Fruit fly (Drosophila melanogaster) whole organism, embryonic: ENCODE data around the gene org-1.
A peak's percentile ranks its signal among the peaks of the same experiment; 100 is the strongest.

Experiments
- Antp ChIP-seq: fragments of 200-800 bp; sonication (Bioruptor generic); optimal IDR thresholded peaks from 3 replicates; lab custom pipeline; 2016; ENCODE audit warnings: missing biosample characterization, missing genetic modification characterization
- Atf-2 ChIP-seq: fragments of 200-800 bp; sonication (Bioruptor generic); optimal IDR thresholded peaks from 2 replicates; lab custom pipeline; 2016; ENCODE audit warnings: missing biosample characterization, missing genetic modification characterization
- CG11247 ChIP-seq: fragments of 200-800 bp; sonication (Bioruptor generic); IDR thresholded peaks from 2 replicates; pipeline ENCODE4 v1.3.6; 2022; ENCODE audit warnings: missing biosample characterization, missing genetic modification characterization
- CG12391 ChIP-seq: fragments of 200-800 bp; sonication (Bioruptor generic); optimal IDR thresholded peaks from 3 replicates; lab custom pipeline; 2018; ENCODE audit warnings: missing biosample characterization, mild to moderate bottlenecking, missing genetic modification characterization, moderate library complexity
- CG13894 ChIP-seq: fragments of 200-800 bp; sonication (Bioruptor generic); optimal IDR thresholded peaks from 3 replicates; lab custom pipeline; 2018; ENCODE audit warnings: missing biosample characterization, mild to moderate bottlenecking, missing genetic modification characterization, moderate library complexity
- CG14050 ChIP-seq: fragments of 200-800 bp; sonication (Bioruptor generic); IDR thresholded peaks from 3 replicates; pipeline ENCODE4 v1.3.6; 2022; ENCODE audit warnings: missing biosample characterization, missing genetic modification characterization
- CG15696 ChIP-seq: fragments of 200-800 bp; sonication (Bioruptor generic); optimal IDR thresholded peaks from 2 replicates; lab custom pipeline; 2019; ENCODE audit warnings: missing biosample characterization, mild to moderate bottlenecking, missing genetic modification characterization, moderate library complexity
- CG17385 ChIP-seq: fragments of 200-800 bp; sonication (Bioruptor generic); optimal IDR thresholded peaks from 3 replicates; lab custom pipeline; 2018; ENCODE audit warnings: missing biosample characterization, mild to moderate bottlenecking, missing genetic modification characterization
- CG18599 ChIP-seq: fragments of 200-800 bp; sonication (Bioruptor generic); optimal IDR thresholded peaks from 3 replicates; lab custom pipeline; 2017; ENCODE audit warnings: missing biosample characterization, missing genetic modification characterization, mild to moderate bottlenecking, moderate library complexity, missing genetic modification reagents
- CG2116 ChIP-seq: fragments of 200-800 bp; sonication (Bioruptor generic); optimal IDR thresholded peaks from 3 replicates; lab custom pipeline; 2018; ENCODE audit warnings: missing biosample characterization, mild to moderate bottlenecking, missing genetic modification characterization
- CG2712 ChIP-seq: fragments of 200-800 bp; optimal IDR thresholded peaks from 3 replicates; lab custom pipeline; 2019; ENCODE audit warnings: missing biosample characterization, mild to moderate bottlenecking, missing genetic modification characterization, moderate library complexity
- CG30431 ChIP-seq: fragments of 200-800 bp; sonication (Bioruptor generic); optimal IDR thresholded peaks from 2 replicates; lab custom pipeline; 2017; ENCODE audit warnings: missing biosample characterization, missing genetic modification characterization
- CG3281 ChIP-seq: fragments of 200-800 bp; sonication (Bioruptor generic); optimal IDR thresholded peaks from 3 replicates; lab custom pipeline; 2017; ENCODE audit warnings: missing biosample characterization, mild to moderate bottlenecking, missing genetic modification characterization
- CG4424 ChIP-seq: fragments of 200-800 bp; sonication (Bioruptor generic); optimal IDR thresholded peaks from 3 replicates; lab custom pipeline; 2016; ENCODE audit warnings: missing biosample characterization, missing genetic modification characterization
- CG4707 ChIP-seq: fragments of 200-800 bp; sonication (Bioruptor generic); optimal IDR thresholded peaks from 2 replicates; lab custom pipeline; 2018; ENCODE audit warnings: missing biosample characterization, mild to moderate bottlenecking, missing genetic modification characterization, moderate library complexity
- CG6813 ChIP-seq: fragments of 200-800 bp; sonication (Bioruptor generic); optimal IDR thresholded peaks from 2 replicates; lab custom pipeline; 2017; ENCODE audit warnings: missing biosample characterization, missing genetic modification characterization, mild to moderate bottlenecking, moderate library complexity, missing genetic modification reagents
- CG7987 ChIP-seq: fragments of 200-800 bp; sonication (Bioruptor generic); optimal IDR thresholded peaks from 2 replicates; lab custom pipeline; 2018; ENCODE audit warnings: missing biosample characterization, mild to moderate bottlenecking, missing genetic modification characterization, moderate library complexity
- CG8388 ChIP-seq: fragments of 200-800 bp; sonication (Bioruptor generic); optimal IDR thresholded peaks from 2 replicates; lab custom pipeline; 2019; ENCODE audit warnings: missing biosample characterization, mild to moderate bottlenecking, missing genetic modification characterization, moderate library complexity
- CG8478 ChIP-seq: fragments of >200 bp; optimal IDR thresholded peaks from 2 replicates; lab custom pipeline; 2018
- CG8765 ChIP-seq: fragments of 200-800 bp; sonication (Bioruptor generic); IDR thresholded peaks from 2 replicates; pipeline ENCODE4 v1.3.6; 2022; ENCODE audit warnings: missing biosample characterization, missing genetic modification characterization
- CoRest ChIP-seq: fragments of 200-800 bp; sonication (Bioruptor generic); optimal IDR thresholded peaks from 3 replicates; lab custom pipeline; 2018; ENCODE audit warnings: missing biosample characterization, mild to moderate bottlenecking, missing genetic modification characterization, moderate library complexity
- CrebB ChIP-seq: fragments of 200-800 bp; sonication (Bioruptor generic); optimal IDR thresholded peaks from 3 replicates; lab custom pipeline; 2018; ENCODE audit warnings: missing biosample characterization, mild to moderate bottlenecking, missing genetic modification characterization
- Fer1 ChIP-seq: fragments of 200-800 bp; sonication (Bioruptor generic); optimal IDR thresholded peaks from 2 replicates; lab custom pipeline; 2017; ENCODE audit warnings: missing biosample characterization, mild to moderate bottlenecking, missing genetic modification characterization
- Hmr ChIP-seq: fragments of 200-800 bp; sonication (Bioruptor generic); optimal IDR thresholded peaks from 3 replicates; lab custom pipeline; 2017; ENCODE audit warnings: mild to moderate bottlenecking, missing biosample characterization, missing genetic modification reagents, missing genetic modification characterization
- Hr51 ChIP-seq, 2 experiments: fragments of 200-800 bp; sonication (Bioruptor generic); optimal IDR thresholded peaks; 2 replicates in 1 of 2; 3 replicates in 1 of 2; lab custom pipeline; 2016 to 2018; ENCODE audit warnings: missing biosample characterization in 2 of 2, missing genetic modification characterization in 2 of 2, mild to moderate bottlenecking in 1 of 2, moderate library complexity in 1 of 2
- Neu2 ChIP-seq: fragments of 200-800 bp; sonication (Bioruptor generic); optimal IDR thresholded peaks from 3 replicates; lab custom pipeline; 2016; ENCODE audit warnings: missing biosample characterization, missing genetic modification characterization, borderline replicate concordance
- Nf-YC ChIP-seq: fragments of 200-800 bp; optimal IDR thresholded peaks from 3 replicates; lab custom pipeline; 2019; ENCODE audit warnings: missing biosample characterization, mild to moderate bottlenecking, missing genetic modification characterization, moderate library complexity
- Side ChIP-seq: fragments of 200-800 bp; sonication (Bioruptor generic); optimal IDR thresholded peaks from 2 replicates; lab custom pipeline; 2016; ENCODE audit warnings: missing biosample characterization, missing genetic modification characterization
- amos ChIP-seq: fragments of 200-800 bp; sonication (Bioruptor generic); IDR thresholded peaks from 2 replicates; pipeline ENCODE4 v1.3.6; 2022; ENCODE audit warnings: missing biosample characterization, missing genetic modification characterization; ENCODE audit not compliant: partially characterized antibody
- ash1 ChIP-seq: fragments of 200-800 bp; sonication (Bioruptor generic); optimal IDR thresholded peaks from 2 replicates; lab custom pipeline; 2018; ENCODE audit warnings: missing biosample characterization, mild to moderate bottlenecking, missing genetic modification characterization
- ato ChIP-seq: fragments of 200-800 bp; sonication (Bioruptor generic); IDR thresholded peaks from 2 replicates; pipeline ENCODE4 v1.3.6; 2022; ENCODE audit warnings: missing biosample characterization, missing genetic modification characterization; ENCODE audit not compliant: partially characterized antibody
- croc ChIP-seq: fragments of 200-800 bp; sonication (Bioruptor generic); conservative IDR thresholded peaks from 3 replicates; pipeline ENCODE4 v1.3.6; 2022; ENCODE audit warnings: missing biosample characterization, missing genetic modification characterization
- eve ChIP-seq, 2 experiments: fragments of >200 bp; optimal IDR thresholded peaks; 2 replicates each; lab custom pipeline; 2017; ENCODE audit warnings: missing biosample characterization in 2 of 2, missing genetic modification characterization in 2 of 2
- her ChIP-seq: fragments of 200-800 bp; sonication (Bioruptor generic); optimal IDR thresholded peaks from 2 replicates; lab custom pipeline; 2016; ENCODE audit warnings: missing biosample characterization, missing genetic modification characterization
- ind ChIP-seq: fragments of 200-800 bp; sonication (Bioruptor generic); optimal IDR thresholded peaks from 3 replicates; lab custom pipeline; 2016; ENCODE audit warnings: missing biosample characterization, missing genetic modification characterization
- nerfin-1 ChIP-seq: fragments of 200-800 bp; sonication (Bioruptor generic); optimal IDR thresholded peaks from 3 replicates; lab custom pipeline; 2019; ENCODE audit warnings: missing biosample characterization, mild to moderate bottlenecking, missing genetic modification characterization, moderate library complexity
- onecut ChIP-seq: fragments of 200-800 bp; sonication (Bioruptor generic); IDR thresholded peaks from 2 replicates; pipeline ENCODE4 v1.3.6; 2022; ENCODE audit warnings: missing biosample characterization, missing genetic modification characterization
- otp ChIP-seq: fragments of 200-800 bp; sonication (Bioruptor generic); IDR thresholded peaks from 3 replicates; pipeline ENCODE4, ENCODE4 v1.3.6; 2022; ENCODE audit warnings: missing biosample characterization, missing genetic modification characterization
- pan ChIP-seq, 4 experiments: fragments of >200 bp in 3 of 4; fragments of 200-800 bp in 1 of 4; sonication (Bioruptor generic) in 1 of 4; optimal IDR thresholded peaks in 3 of 4; IDR thresholded peaks in 1 of 4; 2 replicates each; pipeline versions ENCODE4 v1.3.6 to Lab custom; 2017 to 2022; ENCODE audit warnings: missing biosample characterization in 2 of 4, missing genetic modification characterization in 2 of 4, mixed read lengths in 1 of 4
- peb ChIP-seq: fragments of 200-800 bp; sonication (Bioruptor generic); IDR thresholded peaks from 2 replicates; pipeline ENCODE4 v1.3.6; 2022; ENCODE audit warnings: missing biosample characterization, missing genetic modification characterization
- prd ChIP-seq, 3 experiments: fragments of >200 bp in 2 of 3; fragments of 200-800 bp in 1 of 3; sonication (Bioruptor generic) in 1 of 3; optimal IDR thresholded peaks in 2 of 3; IDR thresholded peaks in 1 of 3; 2 replicates in 2 of 3; 3 replicates in 1 of 3; pipeline versions ENCODE4 v1.3.6 to Lab custom; 2017 to 2022; ENCODE audit warnings: missing biosample characterization in 1 of 3, missing genetic modification characterization in 1 of 3
- ranshi ChIP-seq: fragments of 200-800 bp; sonication (Bioruptor generic); IDR thresholded peaks from 2 replicates; pipeline ENCODE4 v1.3.6; 2022; ENCODE audit warnings: missing biosample characterization, missing genetic modification characterization
- rib ChIP-seq: fragments of 200-800 bp; sonication (Bioruptor generic); IDR thresholded peaks from 2 replicates; pipeline ENCODE4 v1.3.6; 2022; ENCODE audit warnings: missing biosample characterization, missing genetic modification characterization
- schlank ChIP-seq: fragments of 200-800 bp; sonication (Bioruptor generic); optimal IDR thresholded peaks from 2 replicates; lab custom pipeline; 2018; ENCODE audit warnings: missing biosample characterization, mild to moderate bottlenecking, missing genetic modification characterization
- so ChIP-seq: fragments of 200-800 bp; sonication (Bioruptor generic); IDR thresholded peaks from 3 replicates; pipeline ENCODE4 v1.3.6; 2022; ENCODE audit warnings: missing biosample characterization, missing genetic modification characterization
- sr ChIP-seq: fragments of 200-800 bp; sonication (Bioruptor generic); IDR thresholded peaks from 3 replicates; pipeline ENCODE4 v1.3.6; 2022; ENCODE audit warnings: missing biosample characterization, missing genetic modification characterization
- stc ChIP-seq: fragments of 200-800 bp; sonication (Bioruptor generic); IDR thresholded peaks from 2 replicates; pipeline ENCODE4 v1.3.6; 2022; ENCODE audit warnings: missing biosample characterization, missing genetic modification characterization
- vvl ChIP-seq: fragments of 200-800 bp; sonication (Bioruptor generic); IDR thresholded peaks from 2 replicates; pipeline ENCODE4 v1.3.6; 2022; ENCODE audit warnings: missing biosample characterization, missing genetic modification characterization
- zfh2 ChIP-seq: fragments of 200-800 bp; sonication (Bioruptor generic); optimal IDR thresholded peaks from 2 replicates; lab custom pipeline; 2016; ENCODE audit warnings: missing biosample characterization, missing genetic modification characterization

org-1 gene

DNA sequence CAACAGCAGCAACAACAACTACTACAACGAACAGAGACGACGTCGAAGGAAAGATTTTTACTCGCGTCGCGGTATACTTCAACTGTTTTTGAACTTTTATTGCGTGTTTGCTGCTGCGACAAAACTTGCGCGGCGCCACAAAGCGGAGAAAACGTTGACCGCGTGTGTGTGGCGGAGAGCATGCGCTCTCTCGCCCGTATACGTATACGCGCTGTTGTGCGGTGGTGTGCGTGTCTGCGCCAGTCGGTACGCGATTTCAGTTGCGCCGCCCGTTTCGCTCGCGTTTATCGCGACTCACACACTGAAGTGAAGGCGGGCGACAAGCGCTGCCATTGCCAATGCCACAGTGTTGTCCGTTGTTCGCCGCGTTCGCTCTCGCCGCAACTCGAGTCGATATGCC, 45.1 kb downstream of the org-1 start (continued):
- TF ChIP-seq croc (GFP tag; lab: Robert Waterston, UW) = no peak
- TF ChIP-seq CG8388 (GFP tag; lab: Kevin White, UChicago) = peak; percentile 9
- TF ChIP-seq ato (GFP tag; lab: Robert Waterston, UW) = no peak
- peak; percentile 84 for TF ChIP-seq CG8478 (lab: Kevin White, UChicago)
- no peak for TF ChIP-seq ind (GFP tag; lab: Kevin White, UChicago)
- peak; percentile 17 for TF ChIP-seq her (GFP tag; lab: Kevin White, UChicago)
- TF ChIP-seq otp (GFP tag; lab: Robert Waterston, UW) = peak; percentile 54; the same call in 1 of the 3 replicates
- peak; percentile 76 for TF ChIP-seq CG18599 (GFP tag; lab: Kevin White, UChicago)
- peak; percentile 51 for TF ChIP-seq CG6813
- TF ChIP-seq CoRest (tag; lab: Kevin White, UChicago) = no peak
- TF ChIP-seq CG12391 (tag; lab: Kevin White, UChicago) = peak; percentile 27
- no peak for TF ChIP-seq prd (optimal IDR thresholded peaks at IDR 0.05; lab: Kevin White, UChicago)
- TF ChIP-seq prd (GFP tag; IDR thresholded peaks at IDR 0.05; lab: Robert Waterston, UW) = peak; percentile 36; the same call in 1 of the 3 replicates
- TF ChIP-seq so (GFP tag; lab: Robert Waterston, UW) = peak; percentile 90; the same call in 2 of the 3 replicates
- TF ChIP-seq nerfin-1 (tag; lab: Kevin White, UChicago) = peak; percentile 44
- TF ChIP-seq stc (GFP tag; lab: Robert Waterston, UW) = peak; percentile 82; the same call in 1 of the 2 replicates
- peak; percentile 90 for TF ChIP-seq CrebB
- peak; percentile 78 for TF ChIP-seq schlank (tag; lab: Kevin White, UChicago)
- peak; percentile 68; the same call in 1 of the 2 replicates for TF ChIP-seq CG11247 (GFP tag; lab: Robert Waterston, UW)
- TF ChIP-seq CG30431 (GFP tag; lab: Kevin White, UChicago) = no peak
- TF ChIP-seq Hmr (GFP tag; lab: Kevin White, UChicago) = peak; percentile 65
- TF ChIP-seq CG3281 (GFP tag; lab: Kevin White, UChicago) = peak; percentile 83
- peak; percentile 58 for TF ChIP-seq peb (GFP tag; lab: Robert Waterston, UW)
- TF ChIP-seq Side (GFP tag; lab: Kevin White, UChicago) = peak; percentile 37
- no peak for TF ChIP-seq Atf-2 (GFP tag; lab: Kevin White, UChicago)
- peak; percentile 68 for TF ChIP-seq CG7987 (GFP tag; lab: Kevin White, UChicago)
- TF ChIP-seq amos (GFP tag; lab: Robert Waterston, UW) = peak; percentile 20; the same call in 1 of the 2 replicates
- TF ChIP-seq CG8765 (GFP tag; lab: Robert Waterston, UW) = peak; percentile 99
- TF ChIP-seq pan (optimal IDR thresholded peaks at IDR 0.05; lab: Kevin White, UChicago) = no peak
- peak in 1 of 2 experiments; percentile 69 for TF ChIP-seq pan (GFP tag; optimal IDR thresholded peaks at IDR 0.05 in 1 of 2, IDR thresholded peaks at IDR 0.05 in 1 of 2)
- peak; percentile 58 for TF ChIP-seq ash1 (GFP tag; lab: Kevin White, UChicago)
- no peak for TF ChIP-seq Antp (GFP tag; lab: Kevin White, UChicago)
- peak; percentile 31 for TF ChIP-seq CG4707
- peak; percentile 59 for TF ChIP-seq Nf-YC
- TF ChIP-seq onecut (GFP tag; lab: Robert Waterston, UW) = peak; percentile 91
- peak; percentile 56; the same call in 1 of the 3 replicates for TF ChIP-seq sr (GFP tag; lab: Robert Waterston, UW)
- TF ChIP-seq CG14050 (GFP tag; lab: Robert Waterston, UW) = peak; percentile 43; the same call in 1 of the 3 replicates
- TF ChIP-seq CG17385 (GFP tag; lab: Kevin White, UChicago) = peak; percentile 83
- peak; percentile 86 for TF ChIP-seq Fer1 (GFP tag; lab: Kevin White, UChicago)
- peak; percentile 30 for TF ChIP-seq CG15696 (tag; lab: Kevin White, UChicago)
- peak; percentile 91 for TF ChIP-seq rib
- peak; percentile 85 for TF ChIP-seq vvl
- TF ChIP-seq ranshi (GFP tag; lab: Robert Waterston, UW) = peak; percentile 41; the same call in 1 of the 2 replicates
- no peak for TF ChIP-seq CG4424
- TF ChIP-seq CG2712 (tag; lab: Kevin White, UChicago) = peak; percentile 35
- no peak for TF ChIP-seq zfh2
- no peak for TF ChIP-seq Neu2 (GFP tag; lab: Kevin White, UChicago)
- peak; percentile 9 for TF ChIP-seq CG2116 (GFP tag; lab: Kevin White, UChicago)
- TF ChIP-seq eve (GFP tag; optimal IDR thresholded peaks at IDR 0.05; lab: Kevin White, UChicago) = no peak
- TF ChIP-seq Hr51 (GFP tag; optimal IDR thresholded peaks at IDR 0.05; lab: Kevin White, UChicago) = peak in 1 of 2 experiments; percentile 33
- peak; percentile 87 for TF ChIP-seq CG13894
